Fruit fly (Drosophila melanogaster): Measurements from ENCODE around the gene Lk6.

dm6 chr3R:11763494-11764278, 571 bp downstream of the Lk6 start:
- TF ChIP-seq Nf-YC (tag; optimal IDR thresholded peaks at IDR 0.05) (peak; percentile 77), nmo (GFP tag; optimal IDR thresholded peaks at IDR 0.05) (no peak), pum (GFP tag; optimal IDR thresholded peaks at IDR 0.05) (no peak), CG11723 (GFP tag; optimal IDR thresholded peaks at IDR 0.05) (no peak), Hand (GFP tag; optimal IDR thresholded peaks at IDR 0.05) (no peak), CG8478 (optimal IDR thresholded peaks at IDR 0.05) (no peak), az2 (GFP tag; optimal IDR thresholded peaks at IDR 0.05) (no peak), her (GFP tag; optimal IDR thresholded peaks at IDR 0.05) (no peak), Gug (GFP tag; IDR thresholded peaks at IDR 0.05) (no peak), CG18599 (GFP tag; optimal IDR thresholded peaks at IDR 0.05) (no peak)
